Worm (Caenorhabditis elegans): ENCODE measurements around the gene gst-19.

DNA sequence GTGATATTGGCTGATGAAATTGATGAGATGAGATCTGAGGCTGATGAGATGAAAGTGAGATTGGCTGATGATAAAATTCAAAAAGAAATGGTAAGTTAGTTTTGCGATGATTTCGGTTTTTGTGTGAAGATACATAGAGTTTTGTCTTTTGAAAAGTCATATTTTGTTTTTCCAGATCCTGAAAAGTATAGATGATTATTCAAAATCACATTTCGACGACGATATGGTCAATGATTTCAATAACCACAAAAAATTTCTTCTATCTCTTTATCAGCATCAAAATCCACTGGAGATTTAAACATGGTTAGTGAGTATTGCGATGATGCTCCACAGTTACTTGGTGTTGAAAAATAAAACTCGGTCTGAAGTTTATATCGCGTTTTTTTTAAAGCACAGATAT, 26.0 kb downstream of the gst-19 start, which contains the start of gene csp-1:
- TF ChIP-seq ztf-29 (GFP tag; IDR thresholded peaks at IDR 0.05) (no peak), tab-1 (GFP tag; IDR thresholded peaks at IDR 0.05) (no peak)

All from whole organism, midembryonic.